Worm (Caenorhabditis elegans): ENCODE data around the gene prmt-5.

The prmt-5 gene

DNA sequence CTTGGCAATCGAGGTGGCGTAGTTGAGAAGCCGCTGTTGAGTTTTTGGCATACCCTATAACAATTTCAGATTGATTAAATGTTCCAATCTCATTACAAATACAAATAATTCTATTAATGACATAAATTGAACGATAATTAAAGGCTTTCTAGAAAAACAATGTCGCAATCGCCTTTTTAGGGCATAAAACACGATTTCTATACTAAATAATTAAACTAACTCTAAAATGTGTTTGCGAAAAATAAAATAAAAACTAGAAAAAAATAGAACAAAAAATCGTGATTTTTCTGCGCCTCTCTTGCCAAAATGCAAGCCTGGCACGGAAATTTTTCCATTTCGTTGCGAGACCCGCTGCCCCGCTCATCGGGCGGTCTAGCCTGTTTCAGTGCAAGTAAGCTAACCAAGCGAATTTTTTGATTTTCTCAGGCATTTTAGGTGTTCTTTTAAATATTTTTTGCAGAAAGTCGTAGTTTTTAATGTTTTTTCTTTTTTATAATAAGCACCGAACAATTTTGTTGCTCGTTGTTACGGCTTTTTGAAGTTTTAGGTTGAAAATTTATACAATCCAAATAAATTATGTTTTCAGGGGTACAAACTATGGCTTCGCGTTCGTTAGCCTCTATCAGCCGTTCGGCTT is 2.4 kb upstream of the prmt-5 start, which contains the start of the genes C34E10.12, C34E10.10 and atp-2 (continued):
- TF ChIP-seq nfya-1 (tag; optimal IDR thresholded peaks at IDR 0.05; ENCODE audit: borderline replicate concordance, insufficient read depth) (no peak), B0019.2 (GFP tag; conservative IDR thresholded peaks at IDR 0.05) (no peak), lag-1 (GFP tag; IDR thresholded peaks at IDR 0.05) (no peak), aptf-2 (GFP tag; conservative IDR thresholded peaks at IDR 0.05) (no peak), bed-2 (GFP tag; IDR thresholded peaks at IDR 0.05) (no peak), nfyb-1 (GFP tag; IDR thresholded peaks at IDR 0.05) (peak; percentile 73; the same call in 1 of the 2 replicates), mxl-1 (tag; optimal IDR thresholded peaks at IDR 0.05) (no peak), ceh-58 (GFP tag; IDR thresholded peaks at IDR 0.05) (no peak), sptf-2 (GFP tag; optimal IDR thresholded peaks at IDR 0.05) (no peak), F33H1.4 (GFP tag; IDR thresholded peaks at IDR 0.05) (peak; percentile 96), nhr-90 (tag; optimal IDR thresholded peaks at IDR 0.05) (no peak), ceh-27 (GFP tag; optimal IDR thresholded peaks at IDR 0.05) (peak; percentile 58), lin-35 (GFP tag; optimal IDR thresholded peaks at IDR 0.05) (peak in 1 of 3 experiments; percentile 76), F37B4.10 (GFP tag; IDR thresholded peaks at IDR 0.05) (no peak), efl-1 (GFP tag; optimal IDR thresholded peaks at IDR 0.05) (no peak), dox-1 (GFP tag; IDR thresholded peaks at IDR 0.05) (peak; percentile 56), C06A6.2 (GFP tag; conservative IDR thresholded peaks at IDR 0.05) (peak; percentile 46; the same call in 1 of the 2 replicates), B0261.1 (tag; optimal IDR thresholded peaks at IDR 0.05) (no peak), snpc-4 (GFP tag; optimal IDR thresholded peaks at IDR 0.05) (no peak), snpc-4 (tag; optimal IDR thresholded peaks at IDR 0.05) (peak; percentile 24 to 75 (median 40)), ztf-26 (tag; optimal IDR thresholded peaks at IDR 0.05) (peak; percentile 19), Y56A3A.18 (GFP tag; IDR thresholded peaks at IDR 0.05) (no peak), mel-28 (tag; optimal IDR thresholded peaks at IDR 0.05; ENCODE audit: borderline replicate concordance) (no peak), egl-44 (GFP tag; IDR thresholded peaks at IDR 0.05) (no peak), ztf-28 (GFP tag; IDR thresholded peaks at IDR 0.05) (no peak), hmg-20 (GFP tag; IDR thresholded peaks at IDR 0.05) (no peak), Y95B8A.8 (GFP tag; IDR thresholded peaks at IDR 0.05) (no peak), ztf-6 (GFP tag; IDR thresholded peaks at IDR 0.05) (no peak), ceh-100 (GFP tag; IDR thresholded peaks at IDR 0.05) (peak; percentile 57; the same call in 1 of the 2 replicates), let-526 (GFP tag; IDR thresholded peaks at IDR 0.05) (no peak), ZK185.1 (tag; optimal IDR thresholded peaks at IDR 0.05; ENCODE audit: poor library complexity, severe bottlenecking) (peak; percentile 68)

DNA sequence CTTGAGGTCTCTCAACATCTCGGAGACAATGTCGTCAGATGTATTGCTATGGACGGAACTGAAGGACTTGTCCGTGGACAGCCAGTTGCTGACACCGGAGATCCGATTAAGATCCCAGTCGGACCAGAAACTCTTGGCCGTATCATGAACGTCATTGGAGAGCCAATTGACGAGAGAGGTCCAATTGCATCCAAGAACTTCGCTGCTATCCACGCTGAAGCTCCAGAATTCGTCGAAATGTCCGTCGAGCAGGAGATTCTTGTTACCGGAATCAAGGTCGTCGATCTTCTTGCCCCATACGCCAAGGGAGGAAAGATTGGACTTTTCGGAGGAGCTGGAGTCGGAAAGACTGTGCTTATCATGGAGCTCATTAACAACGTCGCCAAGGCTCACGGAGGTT is 1.5 kb upstream of the prmt-5 start:
- TF ChIP-seq C17E4.6 (GFP tag; IDR thresholded peaks at IDR 0.05) (no peak), lir-1 (GFP tag; conservative IDR thresholded peaks at IDR 0.05) (no peak), ztf-3 (GFP tag; optimal IDR thresholded peaks at IDR 0.05) (no peak), pbrm-1 (GFP tag; IDR thresholded peaks at IDR 0.05) (no peak), aptf-2 (GFP tag; conservative IDR thresholded peaks at IDR 0.05) (no peak), lin-35 (GFP tag; optimal IDR thresholded peaks at IDR 0.05) (no peak), mes-4 (tag; optimal IDR thresholded peaks at IDR 0.05) (no peak), rec-8 (tag; optimal IDR thresholded peaks at IDR 0.05) (no peak), madf-10 (tag; optimal IDR thresholded peaks at IDR 0.05) (no peak), nhr-27 (tag; optimal IDR thresholded peaks at IDR 0.05) (no peak), attf-6 (GFP tag; IDR thresholded peaks at IDR 0.05) (no peak), snpc-3.4 (tag; optimal IDR thresholded peaks at IDR 0.05) (no peak), ceh-100 (GFP tag; IDR thresholded peaks at IDR 0.05) (no peak), repo-1 (tag; optimal IDR thresholded peaks at IDR 0.05) (no peak), hsf-1 (GFP tag; IDR thresholded peaks at IDR 0.05) (no peak), F39B2.1 (GFP tag; IDR thresholded peaks at IDR 0.05) (no peak), attf-3 (GFP tag; conservative IDR thresholded peaks at IDR 0.05) (no peak), cebp-1 (GFP tag; IDR thresholded peaks at IDR 0.05) (no peak), cebp-1 (tag; optimal IDR thresholded peaks at IDR 0.05) (no peak)
